Worm (Caenorhabditis elegans) whole organism, late embryonic: ENCODE results near the gene math-22.

ENCODE experiments used
- ceh-31 ChIP-seq: sonication (generic microtip); optimal IDR thresholded peaks from 2 replicates; lab custom pipeline; 2016; ENCODE audit warnings: missing genetic modification characterization, missing compliant biosample characterization
- odd-2 ChIP-seq: sonication (generic microtip); optimal IDR thresholded peaks from 2 replicates; lab custom pipeline; 2017; ENCODE audit warnings: antibody characterized with exemption, mild to moderate bottlenecking, missing genetic modification characterization, missing compliant biosample characterization
- rnt-1 ChIP-seq: sonication (generic microtip); optimal IDR thresholded peaks from 2 replicates; lab custom pipeline; 2016; ENCODE audit warnings: missing genetic modification characterization, missing compliant biosample characterization

ce11 chrII:1884635-1885034, 20.6 kb upstream of the math-22 start, which contains the start of gene math-6:
- TF ChIP-seq odd-2 (tag; lab: Kevin White, UChicago) (no peak), ceh-31 (no peak), rnt-1 (tag; lab: Kevin White, UChicago) (no peak)
